Worm (Caenorhabditis elegans): Measurements from ENCODE around the gene T19C9.8.
A peak's percentile ranks its signal among the peaks of the same experiment; 100 is the strongest.
"Not testable (repeated sequence)": the region's sequence is repeated elsewhere in the genome, so short reads cannot be mapped to it uniquely, and the experiment has no call there.

Gene T19C9.8

DNA sequence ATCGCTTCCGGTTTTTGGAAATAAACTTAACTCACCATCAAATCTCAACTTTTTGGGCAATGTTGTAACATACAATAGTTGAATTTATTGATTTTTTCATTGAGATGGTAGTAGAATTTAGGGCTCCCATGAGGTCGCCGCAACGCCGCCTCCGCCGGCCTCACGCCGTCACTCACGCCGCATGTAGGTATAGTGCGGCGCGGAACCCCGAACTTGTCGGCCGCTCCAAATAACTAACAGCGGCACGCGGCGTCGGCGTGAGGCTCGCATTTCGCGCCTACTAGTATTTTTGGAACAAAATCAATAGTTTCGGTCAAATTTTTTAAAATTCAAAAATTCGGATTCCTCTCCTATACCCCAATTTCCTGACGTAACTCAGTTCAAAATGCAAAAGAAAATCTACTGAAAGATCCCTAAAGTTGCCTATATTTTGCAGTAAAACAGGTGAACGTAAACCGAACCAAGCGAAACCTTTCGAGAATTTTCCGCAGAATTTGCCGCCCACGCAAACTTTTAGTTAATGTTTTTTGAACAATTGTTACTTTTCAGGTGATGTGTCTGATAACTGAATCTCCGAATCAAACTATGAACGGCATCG lies 12.6 kb downstream of the T19C9.8 start, which contains the start of gene Y61B8A.6:
Gene Y61B8A.6 (plus strand): TSS at position 548 of the 598 bp plus-strand sequence.
- no peak for TF ChIP-seq dve-1 (tag; optimal IDR thresholded peaks at IDR 0.05; ENCODE audit: insufficient read depth)
- TF ChIP-seq set-16 (GFP tag; IDR thresholded peaks at IDR 0.05), result peak; percentile 73

DNA sequence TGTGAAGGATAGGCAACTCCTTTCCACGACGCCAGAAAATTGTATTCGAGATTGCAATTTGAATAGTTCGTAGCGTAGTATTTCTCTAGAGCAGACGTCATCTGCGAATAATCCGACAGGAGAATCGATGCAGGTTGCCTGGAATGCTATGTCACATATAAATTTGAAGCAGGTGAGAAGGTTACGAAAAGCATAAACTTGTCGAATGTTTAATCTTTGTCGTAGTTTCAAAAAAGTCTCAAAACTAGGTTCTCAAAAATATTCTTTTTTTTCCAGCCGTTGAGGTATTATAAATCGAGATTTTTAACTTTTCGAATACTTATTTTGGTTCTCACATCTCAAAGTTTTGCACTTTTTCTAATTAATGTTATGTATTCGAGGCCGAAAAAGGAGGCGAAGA lies 16.1 kb downstream of the T19C9.8 start, which contains the start of gene srh-116:
Gene srh-116 (minus strand): TSS at position 101 of the 400 bp plus-strand sequence.
- TF ChIP-seq jun-1 (tag; optimal IDR thresholded peaks at IDR 0.05); zfp-3 (GFP tag; conservative IDR thresholded peaks at IDR 0.05); lin-39 (tag; optimal IDR thresholded peaks at IDR 0.05): not testable (repeated sequence)

ce11 chrV:17255454-17255853 lies 16.6 kb downstream of the T19C9.8 start, which contains the start of gene srh-115:
TSS of gene srh-115 (plus strand) at chrV:17255754.
- TF ChIP-seq snpc-4 (tag; optimal IDR thresholded peaks at IDR 0.05), result no peak
- no peak for TF ChIP-seq zip-2 (tag; optimal IDR thresholded peaks at IDR 0.05)
- no peak for TF ChIP-seq pha-4 (GFP tag; IDR thresholded peaks at IDR 0.05)
- TF ChIP-seq pha-4 (tag; optimal IDR thresholded peaks at IDR 0.05), result no peak
- TF ChIP-seq zag-1 (tag; optimal IDR thresholded peaks at IDR 0.05), result no peak
- no peak for TF ChIP-seq dpl-1 (GFP tag; optimal IDR thresholded peaks at IDR 0.05)
- no peak for TF ChIP-seq unc-130 (GFP tag; optimal IDR thresholded peaks at IDR 0.05)
- TF ChIP-seq aly-2 (tag; optimal IDR thresholded peaks at IDR 0.05), result no peak
- TF ChIP-seq zfp-2 (tag; optimal IDR thresholded peaks at IDR 0.05), result no peak
- no peak for TF ChIP-seq attf-4 (tag; optimal IDR thresholded peaks at IDR 0.05)
- no peak for TF ChIP-seq aha-1 (tag)
- TF ChIP-seq ztf-7 (tag; optimal IDR thresholded peaks at IDR 0.05), result no peak
- no peak for TF ChIP-seq Y105C5A.15 (GFP tag; IDR thresholded peaks at IDR 0.05)
- no peak for TF ChIP-seq jun-1 (tag; optimal IDR thresholded peaks at IDR 0.05)
- no peak for TF ChIP-seq duxl-1 (tag; optimal IDR thresholded peaks at IDR 0.05; ENCODE audit: poor library complexity)
- no peak for TF ChIP-seq nhr-28 (tag; optimal IDR thresholded peaks at IDR 0.05)
- no peak for TF ChIP-seq ctbp-1 (GFP tag; IDR thresholded peaks at IDR 0.05)
- no peak for TF ChIP-seq Y75B8A.6 (GFP tag; IDR thresholded peaks at IDR 0.05)
- no peak for TF ChIP-seq mes-2 (tag; optimal IDR thresholded peaks at IDR 0.05; ENCODE audit: poor library complexity, severe bottlenecking)
- TF ChIP-seq lin-1 (GFP tag; IDR thresholded peaks at IDR 0.05), result no peak
- no peak for TF ChIP-seq madf-9 (GFP tag; conservative IDR thresholded peaks at IDR 0.05)

DNA sequence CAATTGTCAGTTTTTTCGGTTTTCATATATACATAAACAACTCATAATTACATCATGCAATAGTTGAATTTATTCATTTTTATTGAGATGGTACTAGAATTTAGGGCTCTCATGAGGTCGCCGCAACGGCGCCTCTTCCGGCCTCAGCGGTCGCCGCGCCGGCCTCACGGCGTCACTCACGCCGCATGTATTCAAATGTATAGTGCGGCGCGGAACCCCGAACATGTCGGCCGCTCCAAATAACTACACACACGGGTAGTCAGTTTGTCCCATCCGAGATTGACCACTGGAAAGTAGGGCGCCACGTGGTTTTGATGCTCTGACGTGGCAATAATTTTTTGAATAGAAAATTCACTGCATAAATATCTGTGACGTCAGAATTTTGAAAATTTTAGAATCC lies 18.7 kb downstream of the T19C9.8 start:
- no peak for TF ChIP-seq dve-1 (tag; optimal IDR thresholded peaks at IDR 0.05; ENCODE audit: insufficient read depth)
- peak; percentile 59; the same call in 1 of the 2 replicates for TF ChIP-seq set-16 (GFP tag; IDR thresholded peaks at IDR 0.05)

DNA sequence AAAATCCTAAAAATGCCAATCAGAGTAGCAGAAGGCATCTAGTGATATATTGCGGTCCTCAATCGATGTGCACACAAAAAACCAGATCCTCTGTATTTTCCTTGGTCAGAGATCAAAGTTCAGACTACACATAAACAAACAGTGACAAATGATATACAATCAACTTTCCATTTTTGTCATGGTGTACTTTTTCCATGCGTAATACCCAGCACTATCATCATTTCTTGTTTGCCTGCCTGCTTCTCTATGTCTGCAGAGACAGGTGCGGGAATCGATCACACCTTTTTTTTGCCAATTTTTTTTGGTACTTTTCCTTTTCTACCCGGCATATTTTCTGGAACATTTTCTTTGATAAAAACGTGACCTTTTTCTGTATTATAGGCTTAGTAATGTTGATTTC lies 19.3 kb downstream of the T19C9.8 start:
- TF ChIP-seq pha-4 (GFP tag; IDR thresholded peaks at IDR 0.05) (no peak), pha-4 (tag; optimal IDR thresholded peaks at IDR 0.05) (no peak), tag-97 (GFP tag; IDR thresholded peaks at IDR 0.05) (no peak), hlh-30 (tag; optimal IDR thresholded peaks at IDR 0.05; ENCODE audit: insufficient read depth) (no peak), pqm-1 (tag; optimal IDR thresholded peaks at IDR 0.05) (peak; percentile 32), dmd-6 (GFP tag; IDR thresholded peaks at IDR 0.05) (no peak), unc-62 (GFP tag; optimal IDR thresholded peaks at IDR 0.05 in 1 of 2) (peak in 1 of 2 experiments; percentile 1), unc-62 (tag; optimal IDR thresholded peaks at IDR 0.05) (no peak), nhr-48 (tag; optimal IDR thresholded peaks at IDR 0.05) (no peak), daf-12 (tag; optimal IDR thresholded peaks at IDR 0.05) (no peak), duxl-1 (tag; optimal IDR thresholded peaks at IDR 0.05; ENCODE audit: poor library complexity) (peak; percentile 64)

All from whole organism, L4 larva.